Fruit fly (Drosophila melanogaster): Measurements from ENCODE around the gene Aven.

The Aven gene

dm6 chrX:12631317-12632156, 2.1 kb upstream of the Aven start, which contains the start of gene Tomosyn (continued):
- TF ChIP-seq Jarid2 (GFP tag; optimal IDR thresholded peaks at IDR 0.05), result peak; percentile 55
- TF ChIP-seq pum (GFP tag; optimal IDR thresholded peaks at IDR 0.05), result peak; percentile 13
- peak; percentile 66 for TF ChIP-seq CG12659 (GFP tag; optimal IDR thresholded peaks at IDR 0.05)
- peak; percentile 16 for TF ChIP-seq B-H2 (GFP tag; optimal IDR thresholded peaks at IDR 0.05)
- TF ChIP-seq CG18619 (GFP tag; optimal IDR thresholded peaks at IDR 0.05), result peak; percentile 37
- no peak for TF ChIP-seq oc (tag; optimal IDR thresholded peaks at IDR 0.05)
- no peak for TF ChIP-seq CG6854 (GFP tag; optimal IDR thresholded peaks at IDR 0.05)
- no peak for TF ChIP-seq CG12236 (GFP tag; optimal IDR thresholded peaks at IDR 0.05)
- TF ChIP-seq CG7372 (GFP tag; IDR thresholded peaks at IDR 0.05), result no peak
- no peak for TF ChIP-seq CG8765 (GFP tag; IDR thresholded peaks at IDR 0.05)
- TF ChIP-seq insv (GFP tag; optimal IDR thresholded peaks at IDR 0.05), result no peak
- TF ChIP-seq CG8388 (GFP tag; optimal IDR thresholded peaks at IDR 0.05), result peak; percentile 40
- TF ChIP-seq Hmx (GFP tag; optimal IDR thresholded peaks at IDR 0.05), result no peak
- peak; percentile 87 for TF ChIP-seq CG3995 (GFP tag; optimal IDR thresholded peaks at IDR 0.05)
- TF ChIP-seq CG7556 (GFP tag; optimal IDR thresholded peaks at IDR 0.05), result peak; percentile 23
- TF ChIP-seq CG10959 (GFP tag; IDR thresholded peaks at IDR 0.05), result no peak
- TF ChIP-seq jing (GFP tag; optimal IDR thresholded peaks at IDR 0.05), result no peak
- peak; percentile 67; the same call in 2 of the 4 replicates for TF ChIP-seq chinmo (GFP tag; IDR thresholded peaks at IDR 0.05; ENCODE audit: partially characterized antibody)
- TF ChIP-seq CG12769 (tag; optimal IDR thresholded peaks at IDR 0.05), result peak; percentile 14
- TF ChIP-seq dpn (GFP tag; optimal IDR thresholded peaks at IDR 0.05), result peak; percentile 10 to 39
- no peak for TF ChIP-seq ewg (GFP tag; optimal IDR thresholded peaks at IDR 0.05)
- peak; percentile 59 for TF ChIP-seq CG9797 (GFP tag; optimal IDR thresholded peaks at IDR 0.05)
- TF ChIP-seq Usf (GFP tag; optimal IDR thresholded peaks at IDR 0.05), result no peak
- TF ChIP-seq CG3407 (GFP tag; optimal IDR thresholded peaks at IDR 0.05), result no peak
- no peak for TF ChIP-seq corto (GFP tag; optimal IDR thresholded peaks at IDR 0.05)
- TF ChIP-seq rib (GFP tag; IDR thresholded peaks at IDR 0.05), result no peak
- TF ChIP-seq sug (tag; optimal IDR thresholded peaks at IDR 0.05), result peak; percentile 96
- TF ChIP-seq CG32767 (GFP tag; IDR thresholded peaks at IDR 0.05), result no peak
- TF ChIP-seq Side (GFP tag; optimal IDR thresholded peaks at IDR 0.05), result peak; percentile 19
- no peak for TF ChIP-seq TFAM (GFP tag; optimal IDR thresholded peaks at IDR 0.05)
- TF ChIP-seq CG9609 (GFP tag; optimal IDR thresholded peaks at IDR 0.05), result no peak
- peak; percentile 51 for TF ChIP-seq CHES-1-like (GFP tag; optimal IDR thresholded peaks at IDR 0.05)
- TF ChIP-seq CG9876 (GFP tag; optimal IDR thresholded peaks at IDR 0.05), result no peak
- no peak for TF ChIP-seq tx (GFP tag; optimal IDR thresholded peaks at IDR 0.05)
- no peak for TF ChIP-seq salm (tag; optimal IDR thresholded peaks at IDR 0.05)
- no peak for TF ChIP-seq lbe (GFP tag; optimal IDR thresholded peaks at IDR 0.05)
- TF ChIP-seq CG16863 (GFP tag; optimal IDR thresholded peaks at IDR 0.05), result peak; percentile 18
- TF ChIP-seq sens (GFP tag), result peak; percentile 86
- TF ChIP-seq CG8290 (GFP tag; optimal IDR thresholded peaks at IDR 0.05), result no peak
- peak in 1 of 2 experiments; percentile 49 for TF ChIP-seq CG8290 (tag; optimal IDR thresholded peaks at IDR 0.05)
- peak; percentile 17 for TF ChIP-seq Fer1 (GFP tag; optimal IDR thresholded peaks at IDR 0.05)
- TF ChIP-seq Ets97D (GFP tag; optimal IDR thresholded peaks at IDR 0.05), result peak; percentile 67
- no peak for TF ChIP-seq CG8089 (GFP tag; optimal IDR thresholded peaks at IDR 0.05)
- TF ChIP-seq Max (GFP tag; optimal IDR thresholded peaks at IDR 0.05), result peak; percentile 49
- TF ChIP-seq lmd (GFP tag; IDR thresholded peaks at IDR 0.05), result peak; percentile 39; the same call in 1 of the 2 replicates
- TF ChIP-seq lola (GFP tag; optimal IDR thresholded peaks at IDR 0.05), result peak in 1 of 3 experiments; percentile 24
- TF ChIP-seq Vsx1 (GFP tag; optimal IDR thresholded peaks at IDR 0.05), result no peak
- TF ChIP-seq CG13123 (GFP tag; optimal IDR thresholded peaks at IDR 0.05), result peak; percentile 4
- no peak for TF ChIP-seq NK7.1 (GFP tag; optimal IDR thresholded peaks at IDR 0.05)
- no peak for TF ChIP-seq CG1529 (GFP tag; optimal IDR thresholded peaks at IDR 0.05)
